Fruit fly (Drosophila melanogaster): ENCODE data around the gene CG3108.

The CG3108 gene

dm6 chrX:5746864-5747861 lies 34.3 kb downstream of the CG3108 start, which contains the start of the genes IntS6 and Rtel1 (continued):
- TF ChIP-seq Nf-YA (GFP tag; IDR thresholded peaks at IDR 0.05) (peak; percentile 78), nerfin-1 (tag; optimal IDR thresholded peaks at IDR 0.05) (peak; percentile 80), ind (GFP tag; optimal IDR thresholded peaks at IDR 0.05) (peak; percentile 95), GATAe (GFP tag; conservative IDR thresholded peaks at IDR 0.05) (peak; percentile 53; the same call in 1 of the 2 replicates), yki (optimal IDR thresholded peaks at IDR 0.05) (no peak), tio (GFP tag; optimal IDR thresholded peaks at IDR 0.05) (peak; percentile 89), CG2199 (GFP tag; IDR thresholded peaks at IDR 0.05) (0 out of 3 replicates have a peak, but pooled peaks have one; percentile 27), zfh2 (GFP tag; optimal IDR thresholded peaks at IDR 0.05) (peak; percentile 95), CG10209 (GFP tag; optimal IDR thresholded peaks at IDR 0.05) (peak; percentile 100), fru (optimal IDR thresholded peaks at IDR 0.05) (no peak), C15 (GFP tag; IDR thresholded peaks at IDR 0.05) (peak; percentile 82; the same call in 2 of the 3 replicates), CG14965 (GFP tag; optimal IDR thresholded peaks at IDR 0.05; ENCODE audit: borderline replicate concordance) (peak; percentile 3), fd102C (GFP tag; optimal IDR thresholded peaks at IDR 0.05) (peak; percentile 4), CG12769 (tag; optimal IDR thresholded peaks at IDR 0.05) (peak; percentile 96), klu (GFP tag; IDR thresholded peaks at IDR 0.05) (peak; percentile 86), Gug (GFP tag; IDR thresholded peaks at IDR 0.05) (peak; percentile 90), phol (tag; optimal IDR thresholded peaks at IDR 0.05) (peak; percentile 89), gcm2 (GFP tag; optimal IDR thresholded peaks at IDR 0.05) (no peak), inv (GFP tag; IDR thresholded peaks at IDR 0.05; ENCODE audit: partially characterized antibody) (no peak; the same call in 1 of the 2 replicates), CG7745 (tag; optimal IDR thresholded peaks at IDR 0.05) (no peak), Drgx (GFP tag; IDR thresholded peaks at IDR 0.05) (peak; percentile 88), prd (optimal IDR thresholded peaks at IDR 0.05) (no peak), prd (GFP tag; IDR thresholded peaks at IDR 0.05) (peak; percentile 92), nom (GFP tag; optimal IDR thresholded peaks at IDR 0.05) (peak; percentile 67), gro (GFP tag; optimal IDR thresholded peaks at IDR 0.05) (peak; percentile 91), CG11085 (GFP tag; IDR thresholded peaks at IDR 0.05) (peak; percentile 74), CG15514 (GFP tag; optimal IDR thresholded peaks at IDR 0.05) (peak; percentile 76), slou (GFP tag; optimal IDR thresholded peaks at IDR 0.05) (peak; percentile 79), onecut (GFP tag; IDR thresholded peaks at IDR 0.05) (peak; percentile 79), ab (GFP tag; optimal IDR thresholded peaks at IDR 0.05) (peak; percentile 75), amos (GFP tag; IDR thresholded peaks at IDR 0.05; ENCODE audit: partially characterized antibody) (peak; percentile 44; the same call in 1 of the 2 replicates), CG17385 (GFP tag; optimal IDR thresholded peaks at IDR 0.05) (peak; percentile 95), ken (GFP tag; IDR thresholded peaks at IDR 0.05) (peak; percentile 88), CG4617 (GFP tag; optimal IDR thresholded peaks at IDR 0.05; ENCODE audit: borderline replicate concordance) (peak; percentile 74), CrebB (tag; optimal IDR thresholded peaks at IDR 0.05) (peak; percentile 84), CG11723 (GFP tag; optimal IDR thresholded peaks at IDR 0.05) (peak; percentile 74), fd64A (GFP tag; optimal IDR thresholded peaks at IDR 0.05) (peak; percentile 46), CG9932 (GFP tag; IDR thresholded peaks at IDR 0.05) (peak; percentile 94), croc (GFP tag; conservative IDR thresholded peaks at IDR 0.05) (peak; percentile 79), chm (GFP tag; IDR thresholded peaks at IDR 0.05) (peak; percentile 73), cad (GFP tag; optimal IDR thresholded peaks at IDR 0.05) (no peak), pb (GFP tag; optimal IDR thresholded peaks at IDR 0.05) (peak; percentile 81), CG8281 (tag; optimal IDR thresholded peaks at IDR 0.05) (peak; percentile 73), CG33213 (GFP tag; optimal IDR thresholded peaks at IDR 0.05) (peak; percentile 79), Doc3 (GFP tag; IDR thresholded peaks at IDR 0.05; ENCODE audit: partially characterized antibody) (no peak), CG17568 (GFP tag; optimal IDR thresholded peaks at IDR 0.05) (peak; percentile 84), Jarid2 (GFP tag; optimal IDR thresholded peaks at IDR 0.05) (peak; percentile 47), CG30020 (tag; optimal IDR thresholded peaks at IDR 0.05) (peak; percentile 70), HmgD (GFP tag; optimal IDR thresholded peaks at IDR 0.05) (no peak)

All from whole organism, embryonic.